Fruit fly (Drosophila melanogaster) whole organism, embryonic: ENCODE data around the gene CG32147.

Experiments used
- B-H1 ChIP-seq: fragments of 200-800 bp; sonication (Bioruptor generic); IDR thresholded peaks from 3 replicates; pipeline ENCODE4 v1.3.6; 2022; ENCODE audit warnings: missing biosample characterization, missing genetic modification characterization
- BEAF-32 ChIP-seq: fragments of 200-800 bp; sonication (Bioruptor generic); optimal IDR thresholded peaks from 3 replicates; lab custom pipeline; 2017; ENCODE audit warnings: missing biosample characterization, missing genetic modification characterization, mild to moderate bottlenecking, moderate library complexity, missing genetic modification reagents
- Blimp-1 ChIP-seq: fragments of 200-800 bp; sonication (Bioruptor generic); optimal IDR thresholded peaks from 3 replicates; lab custom pipeline; 2018; ENCODE audit warnings: missing biosample characterization, missing genetic modification characterization, mild to moderate bottlenecking, moderate library complexity, missing genetic modification reagents
- CG10321 ChIP-seq: fragments of 200-800 bp; sonication (Bioruptor generic); IDR thresholded peaks from 2 replicates; pipeline ENCODE4 v1.3.6; 2022; ENCODE audit warnings: missing biosample characterization, missing genetic modification characterization
- CG11085 ChIP-seq: fragments of 200-800 bp; sonication (Bioruptor generic); IDR thresholded peaks from 2 replicates; pipeline ENCODE4 v1.3.6; 2022; ENCODE audit warnings: missing biosample characterization, missing genetic modification characterization
- CG11247 ChIP-seq: fragments of 200-800 bp; sonication (Bioruptor generic); IDR thresholded peaks from 2 replicates; pipeline ENCODE4 v1.3.6; 2022; ENCODE audit warnings: missing biosample characterization, missing genetic modification characterization
- CG11456 ChIP-seq: fragments of 200-800 bp; sonication (Bioruptor generic); IDR thresholded peaks from 3 replicates; pipeline ENCODE4 v1.3.6; 2022; ENCODE audit warnings: missing biosample characterization, missing genetic modification characterization
- CG11560 ChIP-seq: fragments of 200-800 bp; sonication (Bioruptor generic); IDR thresholded peaks from 3 replicates; pipeline ENCODE4 v1.3.6; 2022; ENCODE audit warnings: missing biosample characterization, missing genetic modification characterization
- CG12071 ChIP-seq: fragments of 200-800 bp; sonication (Bioruptor generic); optimal IDR thresholded peaks from 3 replicates; lab custom pipeline; 2018; ENCODE audit warnings: missing biosample characterization, mild to moderate bottlenecking, missing genetic modification characterization
- CG12219 ChIP-seq: fragments of 200-800 bp; sonication (Bioruptor generic); optimal IDR thresholded peaks from 3 replicates; lab custom pipeline; 2018; ENCODE audit warnings: missing biosample characterization, mild to moderate bottlenecking, missing genetic modification characterization
- CG12659 ChIP-seq: fragments of 200-800 bp; sonication (Bioruptor generic); optimal IDR thresholded peaks from 3 replicates; lab custom pipeline; 2017; ENCODE audit warnings: mild to moderate bottlenecking, missing biosample characterization, missing genetic modification reagents, missing genetic modification characterization
- CG13287 ChIP-seq: fragments of 200-800 bp; sonication (Bioruptor generic); IDR thresholded peaks from 2 replicates; pipeline ENCODE4 v1.3.6; 2022; ENCODE audit warnings: missing biosample characterization, missing genetic modification characterization; ENCODE audit not compliant: partially characterized antibody
- CG15601 ChIP-seq: fragments of 200-800 bp; sonication (Bioruptor generic); optimal IDR thresholded peaks from 3 replicates; lab custom pipeline; 2019; ENCODE audit warnings: missing biosample characterization, mild to moderate bottlenecking, missing genetic modification characterization, moderate library complexity
- CG16815 ChIP-seq: fragments of 200-800 bp; sonication (Bioruptor generic); optimal IDR thresholded peaks from 3 replicates; lab custom pipeline; 2017; ENCODE audit warnings: missing biosample characterization, mild to moderate bottlenecking, missing genetic modification characterization
- CG2129 ChIP-seq: fragments of 200-800 bp; sonication (Bioruptor generic); IDR thresholded peaks from 2 replicates; pipeline ENCODE4 v1.3.6; 2022; ENCODE audit warnings: missing biosample characterization, missing genetic modification characterization; ENCODE audit not compliant: partially characterized antibody
- CG30403 ChIP-seq: fragments of 200-800 bp; sonication (Bioruptor generic); optimal IDR thresholded peaks from 3 replicates; lab custom pipeline; 2016; ENCODE audit warnings: missing biosample characterization, missing genetic modification characterization
- CG33557 ChIP-seq: fragments of 200-800 bp; sonication (Bioruptor generic); optimal IDR thresholded peaks from 2 replicates; lab custom pipeline; 2019; ENCODE audit warnings: missing biosample characterization, mild to moderate bottlenecking, missing genetic modification characterization, moderate library complexity
- CG3726 ChIP-seq: fragments of 200-800 bp; sonication (Bioruptor generic); IDR thresholded peaks from 3 replicates; pipeline ENCODE4, ENCODE4 v1.3.6; 2022; ENCODE audit warnings: missing biosample characterization, missing genetic modification characterization
- CG5180 ChIP-seq: fragments of 200-800 bp; sonication (Bioruptor generic); optimal IDR thresholded peaks from 3 replicates; lab custom pipeline; 2017; ENCODE audit warnings: missing biosample characterization, missing genetic modification characterization, mild to moderate bottlenecking, moderate library complexity, missing genetic modification reagents
- CG6654 ChIP-seq: fragments of 200-800 bp; sonication (Bioruptor generic); optimal IDR thresholded peaks from 2 replicates; lab custom pipeline; 2017; ENCODE audit warnings: missing biosample characterization, mild to moderate bottlenecking, missing genetic modification characterization
- CG7556 ChIP-seq: fragments of 200-800 bp; sonication (Bioruptor generic); optimal IDR thresholded peaks from 2 replicates; lab custom pipeline; 2017; ENCODE audit warnings: missing biosample characterization, mild to moderate bottlenecking, missing genetic modification characterization
- CG8089 ChIP-seq: fragments of 200-800 bp; sonication (Bioruptor generic); optimal IDR thresholded peaks from 3 replicates; lab custom pipeline; 2016; ENCODE audit warnings: missing biosample characterization, missing genetic modification characterization
- CG9817 ChIP-seq: fragments of 200-800 bp; sonication (Bioruptor generic); optimal IDR thresholded peaks from 2 replicates; lab custom pipeline; 2018; ENCODE audit warnings: missing biosample characterization, mild to moderate bottlenecking, missing genetic modification characterization, moderate library complexity
- Eip74EF ChIP-seq, 2 experiments: fragments of 200-800 bp in 1 of 2; fragments of >200 bp in 1 of 2; sonication (Bioruptor generic) in 1 of 2; optimal IDR thresholded peaks; 2 replicates each; lab custom pipeline; 2017 to 2019; ENCODE audit warnings: missing biosample characterization in 2 of 2, missing genetic modification characterization in 2 of 2, mild to moderate bottlenecking in 1 of 2, moderate library complexity in 1 of 2
- Ets65A ChIP-seq: fragments of 200-800 bp; sonication (Bioruptor generic); peaks from one replicate; lab custom pipeline; 2016; ENCODE audit warnings: missing biosample characterization, missing genetic modification characterization
- HLHmδ ChIP-seq: fragments of 200-800 bp; sonication (Bioruptor generic); optimal IDR thresholded peaks from 2 replicates; lab custom pipeline; 2018; ENCODE audit warnings: missing biosample characterization, mild to moderate bottlenecking, missing genetic modification characterization, moderate library complexity
- Max ChIP-seq: fragments of 200-800 bp; sonication (Bioruptor generic); optimal IDR thresholded peaks from 2 replicates; lab custom pipeline; 2016; ENCODE audit warnings: missing biosample characterization, mild to moderate bottlenecking, missing genetic modification characterization
- Oaz ChIP-seq: fragments of 200-800 bp; sonication (Bioruptor generic); IDR thresholded peaks from 2 replicates; pipeline ENCODE4 v1.3.6; 2022; ENCODE audit warnings: missing biosample characterization, missing genetic modification characterization
- Pdp1 ChIP-seq, 2 experiments: fragments of 200-800 bp; sonication (Bioruptor generic); optimal IDR thresholded peaks; 3 replicates each; lab custom pipeline; 2016; ENCODE audit warnings: missing biosample characterization in 2 of 2, missing genetic modification characterization in 2 of 2, mild to moderate bottlenecking in 1 of 2, moderate library complexity in 1 of 2
- Side ChIP-seq: fragments of 200-800 bp; sonication (Bioruptor generic); optimal IDR thresholded peaks from 2 replicates; lab custom pipeline; 2016; ENCODE audit warnings: missing biosample characterization, missing genetic modification characterization
- Sin3A ChIP-seq: fragments of >200 bp; optimal IDR thresholded peaks from 2 replicates; lab custom pipeline; 2018
- Sry-δ ChIP-seq: fragments of 200-800 bp; sonication (Bioruptor generic); optimal IDR thresholded peaks from 2 replicates; lab custom pipeline; 2016; ENCODE audit warnings: missing biosample characterization, missing genetic modification characterization
- ap ChIP-seq: fragments of 200-800 bp; sonication (Bioruptor generic); IDR thresholded peaks from 2 replicates; pipeline ENCODE4 v1.3.6; 2022; ENCODE audit warnings: missing biosample characterization, missing genetic modification characterization
- crol ChIP-seq: fragments of 200-800 bp; sonication (Bioruptor generic); IDR thresholded peaks from 2 replicates; pipeline ENCODE4 v1.3.6; 2022; ENCODE audit warnings: missing biosample characterization, missing genetic modification characterization
- dysf ChIP-seq: fragments of 200-800 bp; sonication (Bioruptor generic); IDR thresholded peaks from 3 replicates; pipeline ENCODE4 v1.3.6; 2022; ENCODE audit warnings: missing biosample characterization, missing genetic modification characterization
- exex ChIP-seq: fragments of 200-800 bp; sonication (Bioruptor generic); optimal IDR thresholded peaks from 4 replicates; lab custom pipeline; 2018; ENCODE audit warnings: missing biosample characterization, mild to moderate bottlenecking, missing genetic modification characterization, moderate library complexity
- fd3F ChIP-seq: fragments of 200-800 bp; sonication (Bioruptor generic); optimal IDR thresholded peaks from 2 replicates; lab custom pipeline; 2018; ENCODE audit warnings: missing biosample characterization, mild to moderate bottlenecking, missing genetic modification characterization, moderate library complexity
- ftz-f1 ChIP-seq: fragments of 200-800 bp; sonication (Bioruptor generic); optimal IDR thresholded peaks from 2 replicates; lab custom pipeline; 2016; ENCODE audit warnings: missing biosample characterization, missing genetic modification characterization
- nau ChIP-seq: fragments of 200-800 bp; sonication (Bioruptor generic); optimal IDR thresholded peaks from 3 replicates; lab custom pipeline; 2017; ENCODE audit warnings: missing biosample characterization, mild to moderate bottlenecking, missing genetic modification characterization, missing genetic modification reagents
- pho ChIP-seq: fragments of 200-800 bp; sonication (Bioruptor generic); optimal IDR thresholded peaks from 2 replicates; lab custom pipeline; 2016; ENCODE audit warnings: missing biosample characterization, missing genetic modification characterization
- pita ChIP-seq: fragments of 200-800 bp; sonication (Bioruptor generic); optimal IDR thresholded peaks from 2 replicates; lab custom pipeline; 2017; ENCODE audit warnings: missing biosample characterization, mild to moderate bottlenecking, missing genetic modification characterization
- pum ChIP-seq: fragments of 200-800 bp; sonication (Bioruptor generic); optimal IDR thresholded peaks from 2 replicates; lab custom pipeline; 2016; ENCODE audit warnings: missing biosample characterization, missing genetic modification characterization
- salm ChIP-seq: fragments of 200-800 bp; sonication (Bioruptor generic); optimal IDR thresholded peaks from 2 replicates; lab custom pipeline; 2018; ENCODE audit warnings: missing biosample characterization, mild to moderate bottlenecking, missing genetic modification characterization
- sc ChIP-seq, 3 experiments: fragments of >200 bp in 2 of 3; fragments of 200-800 bp in 1 of 3; sonication (Bioruptor generic) in 1 of 3; optimal IDR thresholded peaks; 2 replicates in 2 of 3; 3 replicates in 1 of 3; lab custom pipeline; 2017; ENCODE audit warnings: mild to moderate bottlenecking in 1 of 3, missing biosample characterization in 1 of 3, missing genetic modification characterization in 1 of 3, missing genetic modification reagents in 1 of 3
- sima ChIP-seq: fragments of 200-800 bp; sonication (Bioruptor generic); optimal IDR thresholded peaks from 2 replicates; lab custom pipeline; 2016; ENCODE audit warnings: missing biosample characterization, missing genetic modification characterization
- sna ChIP-seq: fragments of 200-800 bp; sonication (Bioruptor generic); IDR thresholded peaks from 2 replicates; pipeline ENCODE4 v1.3.6; 2022; ENCODE audit warnings: missing biosample characterization, missing genetic modification characterization; ENCODE audit not compliant: partially characterized antibody
- usp ChIP-seq: fragments of >200 bp; optimal IDR thresholded peaks from 2 replicates; lab custom pipeline; 2017; ENCODE audit warnings: missing biosample characterization, missing genetic modification characterization

The CG32147 gene

dm6 chr3L:15136659-15137572 lies 6.9 kb downstream of the CG32147 start, which contains the start of gene CG12316 (continued):
- no peak for TF ChIP-seq CG11085
- TF ChIP-seq CG9817 (tag; lab: Kevin White, UChicago): peak; percentile 87
- peak; percentile 73; the same call in 2 of the 3 replicates for TF ChIP-seq CG3726
- peak; percentile 63 for TF ChIP-seq Oaz
- TF ChIP-seq pho (GFP tag; lab: Kevin White, UChicago): peak; percentile 92
- peak; percentile 73; the same call in 2 of the 3 replicates for TF ChIP-seq CG11456
- TF ChIP-seq CG12071 (GFP tag; lab: Kevin White, UChicago): peak; percentile 94
- TF ChIP-seq Eip74EF (GFP tag; optimal IDR thresholded peaks at IDR 0.05; lab: Kevin White, UChicago): peak in 1 of 2 experiments; percentile 90
- peak; percentile 84 for TF ChIP-seq sima
- no peak for TF ChIP-seq HLHmδ (GFP tag; lab: Kevin White, UChicago)
- peak; percentile 13 for TF ChIP-seq ftz-f1 (GFP tag; lab: Kevin White, UChicago)
- TF ChIP-seq BEAF-32: peak; percentile 78
- TF ChIP-seq Blimp-1 (GFP tag; lab: Kevin White, UChicago): peak; percentile 84
- TF ChIP-seq nau: no peak
- TF ChIP-seq fd3F: peak; percentile 85
- TF ChIP-seq Ets65A (GFP tag; lab: Kevin White, UChicago): peak; percentile 98
- peak; percentile 78 for TF ChIP-seq CG11247 (GFP tag; lab: Robert Waterston, UW)
- TF ChIP-seq Sry-δ (GFP tag; lab: Kevin White, UChicago): peak; percentile 70
- TF ChIP-seq CG5180 (GFP tag; lab: Kevin White, UChicago): no peak
- TF ChIP-seq CG13287 (GFP tag; lab: Robert Waterston, UW): peak; percentile 87
- peak; percentile 90 for TF ChIP-seq dysf
- TF ChIP-seq CG6654 (GFP tag; lab: Kevin White, UChicago): peak; percentile 74
- TF ChIP-seq Pdp1 (GFP tag; optimal IDR thresholded peaks at IDR 0.05; lab: Kevin White, UChicago): peak in 1 of 2 experiments; percentile 93
- peak; percentile 85 for TF ChIP-seq CG16815 (GFP tag; lab: Kevin White, UChicago)
- TF ChIP-seq crol (GFP tag; lab: Robert Waterston, UW): no peak
- TF ChIP-seq CG15601 (tag; lab: Kevin White, UChicago): peak; percentile 81
- TF ChIP-seq CG30403 (GFP tag; lab: Kevin White, UChicago): peak; percentile 92
- peak; percentile 90 for TF ChIP-seq salm (tag; lab: Kevin White, UChicago)
- peak; percentile 40 for TF ChIP-seq Sin3A (lab: Kevin White, UChicago)
- TF ChIP-seq CG11560 (tag; lab: Robert Waterston, UW): peak; percentile 65; the same call in 2 of the 3 replicates
- peak; percentile 96 for TF ChIP-seq CG33557 (GFP tag; lab: Kevin White, UChicago)
- TF ChIP-seq pum (GFP tag; lab: Kevin White, UChicago): peak; percentile 94
- TF ChIP-seq exex: peak; percentile 74
- TF ChIP-seq Side: peak; percentile 93
- TF ChIP-seq CG8089: peak; percentile 87
- TF ChIP-seq Max (GFP tag; lab: Kevin White, UChicago): peak; percentile 85
- peak; percentile 50; the same call in 1 of the 2 replicates for TF ChIP-seq ap (GFP tag; lab: Robert Waterston, UW)
- TF ChIP-seq CG7556: peak; percentile 93
- no peak for TF ChIP-seq pita
- no peak for TF ChIP-seq usp (GFP tag; lab: Kevin White, UChicago)
- TF ChIP-seq B-H1 (GFP tag; lab: Robert Waterston, UW): peak; percentile 50; the same call in 2 of the 3 replicates
- TF ChIP-seq sc (optimal IDR thresholded peaks at IDR 0.05; lab: Kevin White, UChicago): no peak
- TF ChIP-seq sc (GFP tag; optimal IDR thresholded peaks at IDR 0.05; lab: Kevin White, UChicago): peak; percentile 82
- no peak for TF ChIP-seq CG10321
- TF ChIP-seq CG2129 (GFP tag; lab: Robert Waterston, UW): peak; percentile 69
- TF ChIP-seq CG12659 (GFP tag; lab: Kevin White, UChicago): peak; percentile 92
- TF ChIP-seq CG12219: peak; percentile 95
- TF ChIP-seq sna (GFP tag; lab: Robert Waterston, UW): peak; percentile 57
